Fruit fly (Drosophila melanogaster) whole organism, embryonic: ENCODE results near the gene eloF.

Experiments used
- CG1647 ChIP-seq: fragments of 200-800 bp; sonication (Bioruptor generic); optimal IDR thresholded peaks from 3 replicates; lab custom pipeline; 2016; ENCODE audit warnings: missing biosample characterization, missing genetic modification characterization
- HLH54F ChIP-seq: fragments of 200-800 bp; sonication (Bioruptor generic); optimal IDR thresholded peaks from 3 replicates; lab custom pipeline; 2016; ENCODE audit warnings: missing biosample characterization, missing genetic modification characterization
- eyg ChIP-seq: fragments of 200-800 bp; sonication (Bioruptor generic); optimal IDR thresholded peaks from 3 replicates; lab custom pipeline; 2016; ENCODE audit warnings: missing biosample characterization, missing genetic modification characterization
- hkb ChIP-seq, 2 experiments: fragments of 200-800 bp in 1 of 2; fragments of >200 bp in 1 of 2; sonication (Bioruptor generic) in 1 of 2; IDR thresholded peaks in 1 of 2; optimal IDR thresholded peaks in 1 of 2; 2 replicates each; pipeline versions ENCODE4 v1.3.6 to Lab custom; 2017 to 2022; ENCODE audit warnings: missing biosample characterization in 1 of 2, missing genetic modification characterization in 1 of 2

DNA sequence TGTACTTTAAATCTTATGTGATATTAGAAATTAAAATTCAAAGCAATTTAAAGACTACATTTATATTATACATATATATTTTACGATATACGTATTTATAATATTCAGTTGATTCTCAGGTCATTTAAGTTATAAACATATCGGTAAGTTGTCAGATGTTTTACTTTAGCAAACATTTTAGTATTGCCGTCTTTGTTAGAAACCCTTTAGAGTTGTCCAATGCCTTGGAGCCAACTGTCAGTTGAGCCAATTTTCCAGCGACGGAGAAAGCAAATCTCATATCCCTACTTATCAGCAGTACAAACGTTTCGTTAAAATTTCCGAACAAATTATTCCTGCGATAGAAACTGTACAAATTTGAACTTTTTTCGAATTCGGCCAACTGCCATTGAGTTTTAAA, 39.1 kb upstream of the eloF start, which contains the start of gene topi:
- TF ChIP-seq HLH54F (no peak), hkb (optimal IDR thresholded peaks at IDR 0.05; lab: Kevin White, UChicago) (no peak), hkb (GFP tag; IDR thresholded peaks at IDR 0.05; lab: Robert Waterston, UW) (no peak), CG1647 (no peak), eyg (no peak)
